Worm (Caenorhabditis elegans) whole organism, midembryonic: ENCODE data around the gene Y9C12A.1.

Experiments
- flt-1 ChIP-seq: fragments of 200-800 bp; sonication (Bioruptor generic); IDR thresholded peaks from 2 replicates; pipeline ENCODE4 v1.3.6; 2022; ENCODE audit warnings: missing genetic modification characterization, missing compliant biosample characterization
- klf-2 ChIP-seq: fragments of 200-800 bp; sonication (Bioruptor generic); conservative IDR thresholded peaks from 2 replicates; pipeline ENCODE4 v1.3.6; 2022; ENCODE audit warnings: missing genetic modification reagents, missing genetic modification characterization, missing compliant biosample characterization
- tab-1 ChIP-seq: fragments of 200-800 bp; sonication (Bioruptor generic); IDR thresholded peaks from 2 replicates; pipeline ENCODE4 v1.3.6; 2022; ENCODE audit warnings: missing genetic modification characterization, missing compliant biosample characterization
- ztf-29 ChIP-seq: fragments of 200-800 bp; sonication (Bioruptor generic); IDR thresholded peaks from 2 replicates; pipeline ENCODE4 v1.3.6; 2022; ENCODE audit warnings: missing genetic modification reagents, missing genetic modification characterization, missing compliant biosample characterization

- TF ChIP-seq klf-2 (no peak), flt-1 (GFP tag; lab: Robert Waterston, UW) (no peak), ztf-29 (GFP tag; lab: Robert Waterston, UW) (no peak), tab-1 (GFP tag; lab: Robert Waterston, UW) (no peak)
Measured at ce11 chrX:666125-666524, 16.5 kb downstream of the Y9C12A.1 start, which contains the start of gene T19D7.5.
